Fruit fly (Drosophila melanogaster) whole organism, embryonic: ENCODE measurements around the gene CG13285.

Experiments used
- Atf6 ChIP-seq: fragments of 200-800 bp; sonication (Bioruptor generic); IDR thresholded peaks from 2 replicates; pipeline ENCODE4 v1.3.6; 2022; ENCODE audit warnings: missing biosample characterization, missing genetic modification characterization
- CG12219 ChIP-seq: fragments of 200-800 bp; sonication (Bioruptor generic); optimal IDR thresholded peaks from 3 replicates; lab custom pipeline; 2018; ENCODE audit warnings: missing biosample characterization, mild to moderate bottlenecking, missing genetic modification characterization
- CG12391 ChIP-seq: fragments of 200-800 bp; sonication (Bioruptor generic); optimal IDR thresholded peaks from 3 replicates; lab custom pipeline; 2018; ENCODE audit warnings: missing biosample characterization, mild to moderate bottlenecking, missing genetic modification characterization, moderate library complexity
- CG12769 ChIP-seq: fragments of 200-800 bp; sonication (Bioruptor generic); optimal IDR thresholded peaks from 2 replicates; lab custom pipeline; 2019; ENCODE audit warnings: missing biosample characterization, mild to moderate bottlenecking, missing genetic modification characterization, moderate library complexity
- CG13287 ChIP-seq: fragments of 200-800 bp; sonication (Bioruptor generic); IDR thresholded peaks from 2 replicates; pipeline ENCODE4 v1.3.6; 2022; ENCODE audit warnings: missing biosample characterization, missing genetic modification characterization; ENCODE audit not compliant: partially characterized antibody
- CG15269 ChIP-seq: fragments of 200-800 bp; sonication (Bioruptor generic); optimal IDR thresholded peaks from 2 replicates; lab custom pipeline; 2018; ENCODE audit warnings: missing biosample characterization, mild to moderate bottlenecking, missing genetic modification characterization, moderate library complexity
- CG1647 ChIP-seq: fragments of 200-800 bp; sonication (Bioruptor generic); optimal IDR thresholded peaks from 3 replicates; lab custom pipeline; 2016; ENCODE audit warnings: missing biosample characterization, missing genetic modification characterization
- CG18011 ChIP-seq: fragments of 200-800 bp; sonication (Bioruptor generic); optimal IDR thresholded peaks from 2 replicates; lab custom pipeline; 2017; ENCODE audit warnings: missing biosample characterization, missing genetic modification characterization, mild to moderate bottlenecking, moderate library complexity, missing genotype
- CG2129 ChIP-seq: fragments of 200-800 bp; sonication (Bioruptor generic); IDR thresholded peaks from 2 replicates; pipeline ENCODE4 v1.3.6; 2022; ENCODE audit warnings: missing biosample characterization, missing genetic modification characterization; ENCODE audit not compliant: partially characterized antibody
- CG30403 ChIP-seq: fragments of 200-800 bp; sonication (Bioruptor generic); optimal IDR thresholded peaks from 3 replicates; lab custom pipeline; 2016; ENCODE audit warnings: missing biosample characterization, missing genetic modification characterization
- CG33213 ChIP-seq: fragments of 200-800 bp; sonication (Bioruptor generic); optimal IDR thresholded peaks from 3 replicates; lab custom pipeline; 2016; ENCODE audit warnings: missing biosample characterization, missing genetic modification characterization
- CG34376 ChIP-seq: fragments of 200-800 bp; sonication (Bioruptor generic); optimal IDR thresholded peaks from 2 replicates; lab custom pipeline; 2018; ENCODE audit warnings: missing biosample characterization, mild to moderate bottlenecking, missing genetic modification characterization
- CG3847 ChIP-seq: fragments of 200-800 bp; sonication (Bioruptor generic); IDR thresholded peaks from 2 replicates; pipeline ENCODE4 v1.3.6; 2022; ENCODE audit warnings: missing biosample characterization, missing genetic modification characterization
- CG42726 ChIP-seq: fragments of 200-800 bp; sonication (Bioruptor generic); IDR thresholded peaks from 2 replicates; pipeline ENCODE4 v1.3.6; 2022; ENCODE audit warnings: missing biosample characterization, missing genetic modification characterization; ENCODE audit not compliant: partially characterized antibody
- CG4282 ChIP-seq: fragments of 200-800 bp; sonication (Bioruptor generic); optimal IDR thresholded peaks from 2 replicates; lab custom pipeline; 2016; ENCODE audit warnings: missing biosample characterization, missing genetic modification characterization
- CG5245 ChIP-seq: fragments of 200-800 bp; sonication (Bioruptor generic); optimal IDR thresholded peaks from 3 replicates; lab custom pipeline; 2016; ENCODE audit warnings: missing biosample characterization, missing genetic modification characterization
- CG6654 ChIP-seq: fragments of 200-800 bp; sonication (Bioruptor generic); optimal IDR thresholded peaks from 2 replicates; lab custom pipeline; 2017; ENCODE audit warnings: missing biosample characterization, mild to moderate bottlenecking, missing genetic modification characterization
- CHES-1-like ChIP-seq: fragments of 200-800 bp; sonication (Bioruptor generic); optimal IDR thresholded peaks from 2 replicates; lab custom pipeline; 2016; ENCODE audit warnings: missing biosample characterization, missing genetic modification characterization
- Doc3 ChIP-seq: fragments of 200-800 bp; sonication (Bioruptor generic); IDR thresholded peaks from 3 replicates; pipeline ENCODE4 v1.3.6; 2022; ENCODE audit warnings: missing biosample characterization, missing genetic modification characterization; ENCODE audit not compliant: partially characterized antibody
- E2f2 ChIP-seq: fragments of 200-800 bp; sonication (Bioruptor generic); IDR thresholded peaks from 2 replicates; pipeline ENCODE4 v1.3.6; 2022; ENCODE audit warnings: missing biosample characterization, missing genetic modification characterization
- HLHmδ ChIP-seq: fragments of 200-800 bp; sonication (Bioruptor generic); optimal IDR thresholded peaks from 2 replicates; lab custom pipeline; 2018; ENCODE audit warnings: missing biosample characterization, mild to moderate bottlenecking, missing genetic modification characterization, moderate library complexity
- Hey ChIP-seq: fragments of 200-800 bp; sonication (Bioruptor generic); optimal IDR thresholded peaks from 3 replicates; lab custom pipeline; 2018; ENCODE audit warnings: missing biosample characterization, mild to moderate bottlenecking, missing genetic modification characterization
- Med ChIP-seq: fragments of 200-800 bp; sonication (Bioruptor generic); peaks from one replicate; lab custom pipeline; 2016; ENCODE audit warnings: missing biosample characterization, missing genetic modification characterization, mild to moderate bottlenecking, inconsistent platforms, moderate library complexity
- NC2β ChIP-seq: fragments of 200-800 bp; sonication (Bioruptor generic); optimal IDR thresholded peaks from 2 replicates; lab custom pipeline; 2016; ENCODE audit warnings: missing biosample characterization, missing genetic modification characterization
- Opbp ChIP-seq: fragments of 200-800 bp; sonication (Bioruptor generic); IDR thresholded peaks from 3 replicates; pipeline ENCODE4 v1.3.6; 2022; ENCODE audit warnings: missing biosample characterization, missing genetic modification characterization; ENCODE audit not compliant: partially characterized antibody
- Pdp1 ChIP-seq, 2 experiments: fragments of 200-800 bp; sonication (Bioruptor generic); optimal IDR thresholded peaks; 3 replicates each; lab custom pipeline; 2016; ENCODE audit warnings: missing biosample characterization in 2 of 2, missing genetic modification characterization in 2 of 2, mild to moderate bottlenecking in 1 of 2, moderate library complexity in 1 of 2
- Taf1 ChIP-seq: fragments of 200-800 bp; sonication (Bioruptor generic); IDR thresholded peaks from 2 replicates; pipeline ENCODE4 v1.3.6; 2022; ENCODE audit warnings: missing biosample characterization, missing genetic modification characterization
- Xbp1 ChIP-seq: fragments of 200-800 bp; sonication (Bioruptor generic); optimal IDR thresholded peaks from 3 replicates; lab custom pipeline; 2016; ENCODE audit warnings: missing biosample characterization, mild to moderate bottlenecking, missing genetic modification characterization
- YL-1 ChIP-seq: fragments of 200-800 bp; sonication (Bioruptor generic); optimal IDR thresholded peaks from 3 replicates; lab custom pipeline; 2017; ENCODE audit warnings: missing biosample characterization, mild to moderate bottlenecking, missing genetic modification characterization
- cad ChIP-seq: fragments of >200 bp; optimal IDR thresholded peaks from 2 replicates; lab custom pipeline; 2017; ENCODE audit warnings: missing biosample characterization, missing genetic modification characterization
- chinmo ChIP-seq: fragments of 200-800 bp; sonication (Bioruptor generic); IDR thresholded peaks from 4 replicates; pipeline ENCODE4 v1.3.6; 2022; ENCODE audit warnings: missing biosample characterization, missing genetic modification characterization; ENCODE audit not compliant: partially characterized antibody
- dati ChIP-seq: fragments of 200-800 bp; sonication (Bioruptor generic); IDR thresholded peaks from 2 replicates; pipeline ENCODE4 v1.3.6; 2022; ENCODE audit warnings: missing biosample characterization, missing genetic modification characterization
- dmrt99B ChIP-seq: fragments of 200-800 bp; sonication (Bioruptor generic); optimal IDR thresholded peaks from 2 replicates; lab custom pipeline; 2018; ENCODE audit warnings: missing biosample characterization, mild to moderate bottlenecking, missing genetic modification characterization, moderate library complexity
- fd102C ChIP-seq: fragments of 200-800 bp; sonication (Bioruptor generic); optimal IDR thresholded peaks from 2 replicates; lab custom pipeline; 2018; ENCODE audit warnings: missing biosample characterization, mild to moderate bottlenecking, missing genetic modification characterization, moderate library complexity
- fd64A ChIP-seq: fragments of 200-800 bp; sonication (Bioruptor generic); optimal IDR thresholded peaks from 3 replicates; lab custom pipeline; 2018; ENCODE audit warnings: missing biosample characterization, mild to moderate bottlenecking, missing genetic modification characterization
- hb ChIP-seq: fragments of 200-800 bp; sonication (Bioruptor generic); IDR thresholded peaks from 3 replicates; pipeline ENCODE4 v1.3.6; 2022; ENCODE audit warnings: missing biosample characterization, missing genetic modification characterization; ENCODE audit not compliant: partially characterized antibody
- hkb ChIP-seq, 2 experiments: fragments of 200-800 bp in 1 of 2; fragments of >200 bp in 1 of 2; sonication (Bioruptor generic) in 1 of 2; IDR thresholded peaks in 1 of 2; optimal IDR thresholded peaks in 1 of 2; 2 replicates each; pipeline versions ENCODE4 v1.3.6 to Lab custom; 2017 to 2022; ENCODE audit warnings: missing biosample characterization in 1 of 2, missing genetic modification characterization in 1 of 2
- inv ChIP-seq: fragments of 200-800 bp; sonication (Bioruptor generic); IDR thresholded peaks from 2 replicates; pipeline ENCODE4 v1.3.6; 2022; ENCODE audit warnings: missing biosample characterization, missing genetic modification characterization; ENCODE audit not compliant: partially characterized antibody
- knrl ChIP-seq: fragments of 200-800 bp; sonication (Bioruptor generic); IDR thresholded peaks from 3 replicates; pipeline ENCODE4 v1.3.6; 2022; ENCODE audit warnings: missing biosample characterization, missing genetic modification characterization; ENCODE audit not compliant: partially characterized antibody
- nau ChIP-seq: fragments of 200-800 bp; sonication (Bioruptor generic); optimal IDR thresholded peaks from 3 replicates; lab custom pipeline; 2017; ENCODE audit warnings: missing biosample characterization, mild to moderate bottlenecking, missing genetic modification characterization, missing genetic modification reagents
- scrt ChIP-seq: fragments of 200-800 bp; sonication (Bioruptor generic); optimal IDR thresholded peaks from 2 replicates; lab custom pipeline; 2018; ENCODE audit warnings: missing biosample characterization, mild to moderate bottlenecking, missing genetic modification characterization, moderate library complexity
- sr ChIP-seq: fragments of 200-800 bp; sonication (Bioruptor generic); IDR thresholded peaks from 3 replicates; pipeline ENCODE4 v1.3.6; 2022; ENCODE audit warnings: missing biosample characterization, missing genetic modification characterization
- tup ChIP-seq: fragments of 200-800 bp; sonication (Bioruptor generic); optimal IDR thresholded peaks from 2 replicates; lab custom pipeline; 2016; ENCODE audit warnings: missing biosample characterization, mild to moderate bottlenecking, missing genetic modification characterization, moderate library complexity
- vnd ChIP-seq: fragments of 200-800 bp; sonication (Bioruptor generic); IDR thresholded peaks from 3 replicates; pipeline ENCODE4 v1.3.6; 2022; ENCODE audit warnings: missing biosample characterization, missing genetic modification characterization; ENCODE audit not compliant: partially characterized antibody
- vvl ChIP-seq: fragments of 200-800 bp; sonication (Bioruptor generic); IDR thresholded peaks from 2 replicates; pipeline ENCODE4 v1.3.6; 2022; ENCODE audit warnings: missing biosample characterization, missing genetic modification characterization
- zen2 ChIP-seq: fragments of 200-800 bp; sonication (Bioruptor generic); IDR thresholded peaks from 3 replicates; pipeline ENCODE4 v1.3.6; 2022; ENCODE audit warnings: missing biosample characterization, missing genetic modification characterization; ENCODE audit not compliant: partially characterized antibody

The CG13285 gene

DNA sequence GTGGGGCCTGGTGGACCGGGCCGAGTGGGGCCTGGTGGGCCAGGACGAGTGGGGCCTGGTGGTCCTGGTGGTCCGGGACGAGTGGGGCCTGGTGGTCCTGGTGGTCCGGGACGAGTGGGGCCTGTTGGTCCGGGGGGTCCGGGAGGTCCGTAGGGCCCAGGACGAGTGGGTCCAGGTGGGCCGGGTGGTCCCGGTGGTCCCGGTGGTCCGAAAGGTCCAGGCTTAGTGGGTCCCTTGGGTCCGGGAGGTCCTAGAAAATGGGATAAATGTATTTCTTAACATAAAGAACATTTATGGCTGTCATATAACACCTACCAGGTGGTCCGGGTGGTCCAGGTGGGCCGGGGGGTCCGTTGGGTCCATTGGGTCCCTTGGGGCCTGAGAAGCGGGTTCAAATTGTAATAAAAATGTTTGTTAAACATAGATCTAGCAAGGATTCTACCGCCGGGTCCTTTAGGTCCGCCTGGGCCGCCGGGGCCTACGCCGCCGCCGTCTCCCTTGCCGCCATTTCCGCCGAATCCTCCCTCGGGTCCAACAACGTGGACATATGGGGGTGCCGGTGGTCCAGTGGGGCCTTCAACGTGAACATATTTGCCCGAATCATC lies 5.2 kb upstream of the CG13285 start (continued):
- 0 out of 3 replicates have a peak, but pooled peaks have one; percentile 2 for TF ChIP-seq sr (GFP tag; lab: Robert Waterston, UW)
- peak; percentile 47 for TF ChIP-seq Med (GFP tag; lab: Kevin White, UChicago)
- 0 out of 3 replicates have a peak, but pooled peaks have one; percentile 20 for TF ChIP-seq knrl (GFP tag; lab: Robert Waterston, UW)
- TF ChIP-seq hb: no peak
- no peak for TF ChIP-seq nau (GFP tag; lab: Kevin White, UChicago)
- TF ChIP-seq tup (GFP tag; lab: Kevin White, UChicago): no peak
- no peak for TF ChIP-seq chinmo (GFP tag; lab: Robert Waterston, UW)
- no peak for TF ChIP-seq CG42726 (GFP tag; lab: Robert Waterston, UW)
- no peak for TF ChIP-seq CG5245 (GFP tag; lab: Kevin White, UChicago)
- TF ChIP-seq cad (GFP tag; lab: Kevin White, UChicago): no peak
- TF ChIP-seq CG2129: no peak
- TF ChIP-seq CG12769 (tag; lab: Kevin White, UChicago): peak; percentile 5
- TF ChIP-seq vnd: 0 out of 3 replicates have a peak, but pooled peaks have one; percentile 18
- TF ChIP-seq zen2 (GFP tag; lab: Robert Waterston, UW): 0 out of 3 replicates have a peak, but pooled peaks have one; percentile 14

DNA sequence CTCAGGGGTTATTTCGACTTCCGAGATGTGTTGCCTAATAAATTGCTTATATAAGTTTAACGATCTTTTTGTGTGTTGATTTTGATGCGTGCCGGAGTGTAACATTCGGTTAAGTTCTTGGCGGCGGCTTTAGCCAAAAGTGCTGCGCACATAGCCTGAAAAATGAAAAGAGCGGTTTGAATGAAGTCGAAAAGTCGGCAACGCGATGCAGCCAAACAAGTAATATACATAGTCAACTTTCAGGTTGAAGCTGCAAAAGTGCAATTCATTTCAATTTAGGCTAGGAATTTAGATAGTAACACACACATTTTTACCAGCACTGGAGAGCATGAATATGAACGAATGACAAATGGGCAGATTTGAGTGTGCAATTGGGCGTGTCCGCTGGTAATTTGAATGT lies 1.3 kb downstream of the CG13285 start:
- TF ChIP-seq zen2 (GFP tag; lab: Robert Waterston, UW) (no peak), hb (no peak), CG34376 (GFP tag; lab: Kevin White, UChicago) (no peak), Xbp1 (GFP tag; lab: Kevin White, UChicago) (no peak), CG3847 (GFP tag; lab: Robert Waterston, UW) (no peak), NC2β (GFP tag; lab: Kevin White, UChicago) (no peak), CG5245 (GFP tag; lab: Kevin White, UChicago) (no peak), Doc3 (GFP tag; lab: Robert Waterston, UW) (no peak), Opbp (peak; percentile 48; the same call in 2 of the 3 replicates), Pdp1 (GFP tag; optimal IDR thresholded peaks at IDR 0.05; lab: Kevin White, UChicago) (peak in 1 of 2 experiments; percentile 56), Atf6 (no peak), inv (GFP tag; lab: Robert Waterston, UW) (peak; percentile 39; the same call in 1 of the 2 replicates), CG33213 (GFP tag; lab: Kevin White, UChicago) (no peak), YL-1 (GFP tag; lab: Kevin White, UChicago) (no peak), Hey (tag; lab: Kevin White, UChicago) (no peak), chinmo (GFP tag; lab: Robert Waterston, UW) (peak; percentile 94), hkb (optimal IDR thresholded peaks at IDR 0.05; lab: Kevin White, UChicago) (no peak), hkb (GFP tag; IDR thresholded peaks at IDR 0.05; lab: Robert Waterston, UW) (no peak), CG30403 (GFP tag; lab: Kevin White, UChicago) (no peak), CG13287 (GFP tag; lab: Robert Waterston, UW) (peak; percentile 76), HLHmδ (GFP tag; lab: Kevin White, UChicago) (no peak), fd64A (GFP tag; lab: Kevin White, UChicago) (no peak), CG12219 (GFP tag; lab: Kevin White, UChicago) (no peak), CG18011 (GFP tag; lab: Kevin White, UChicago) (no peak), vvl (GFP tag; lab: Robert Waterston, UW) (no peak), CG4282 (no peak), dmrt99B (tag; lab: Kevin White, UChicago) (no peak), Taf1 (GFP tag; lab: Robert Waterston, UW) (no peak), CG15269 (no peak), fd102C (no peak), CG1647 (GFP tag; lab: Kevin White, UChicago) (no peak), CG6654 (GFP tag; lab: Kevin White, UChicago) (peak; percentile 88), CG12391 (tag; lab: Kevin White, UChicago) (no peak), dati (GFP tag; lab: Robert Waterston, UW) (no peak), scrt (no peak), CHES-1-like (GFP tag; lab: Kevin White, UChicago) (no peak), E2f2 (no peak)
